Fruit fly (Drosophila melanogaster): ENCODE results near the gene pll.

The pll gene

dm6 chr3R:27289638-27290037 is 36.7 kb upstream of the pll start (continued):
- peak; percentile 8 for TF ChIP-seq CG33557 (GFP tag; optimal IDR thresholded peaks at IDR 0.05)
- TF ChIP-seq dan (GFP tag; IDR thresholded peaks at IDR 0.05) = no peak
- no peak for TF ChIP-seq CG6272 (GFP tag; IDR thresholded peaks at IDR 0.05)
- TF ChIP-seq exex (tag; optimal IDR thresholded peaks at IDR 0.05) = no peak
- TF ChIP-seq Hand (GFP tag; optimal IDR thresholded peaks at IDR 0.05) = no peak
- TF ChIP-seq CG17361 (GFP tag; IDR thresholded peaks at IDR 0.05) = 0 out of 3 replicates have a peak, but pooled peaks have one; percentile 28
- TF ChIP-seq schlank (tag; optimal IDR thresholded peaks at IDR 0.05) = peak; percentile 13
- 0 out of 2 replicates have a peak, but pooled peaks have one; percentile 21 for TF ChIP-seq chm (GFP tag; IDR thresholded peaks at IDR 0.05)
- TF ChIP-seq Hr78 (GFP tag; optimal IDR thresholded peaks at IDR 0.05) = no peak
- peak; percentile 48 for TF ChIP-seq CG17359 (tag; optimal IDR thresholded peaks at IDR 0.05)
- TF ChIP-seq CG6813 (GFP tag; optimal IDR thresholded peaks at IDR 0.05) = peak; percentile 24
- no peak for TF ChIP-seq Hmx (GFP tag; optimal IDR thresholded peaks at IDR 0.05)
- no peak for TF ChIP-seq Sry-β (GFP tag; optimal IDR thresholded peaks at IDR 0.05)
- no peak for TF ChIP-seq danr (GFP tag; IDR thresholded peaks at IDR 0.05)
- TF ChIP-seq CG18619 (GFP tag; optimal IDR thresholded peaks at IDR 0.05) = no peak
- no peak for TF ChIP-seq CG3163 (GFP tag; optimal IDR thresholded peaks at IDR 0.05)
- TF ChIP-seq pzg (GFP tag; optimal IDR thresholded peaks at IDR 0.05) = no peak
- TF ChIP-seq knrl (GFP tag; IDR thresholded peaks at IDR 0.05; ENCODE audit: partially characterized antibody) = no peak
- TF ChIP-seq CG1602 (GFP tag; optimal IDR thresholded peaks at IDR 0.05) = no peak
- TF ChIP-seq Aef1 (GFP tag; IDR thresholded peaks at IDR 0.05) = peak; percentile 40; the same call in 1 of the 3 replicates
- no peak for TF ChIP-seq cato (GFP tag; optimal IDR thresholded peaks at IDR 0.05; ENCODE audit: borderline replicate concordance)
- peak; percentile 51 for TF ChIP-seq Oli (tag; optimal IDR thresholded peaks at IDR 0.05)
- no peak for TF ChIP-seq esg (GFP tag; conservative IDR thresholded peaks at IDR 0.05)
- no peak for TF ChIP-seq Opbp (GFP tag; IDR thresholded peaks at IDR 0.05; ENCODE audit: partially characterized antibody)
- peak; percentile 5 for TF ChIP-seq Six4 (GFP tag; optimal IDR thresholded peaks at IDR 0.05)
- no peak for TF ChIP-seq CG31365 (tag; optimal IDR thresholded peaks at IDR 0.05)
- TF ChIP-seq tna (GFP tag; IDR thresholded peaks at IDR 0.05; ENCODE audit: partially characterized antibody) = no peak
- peak; percentile 54 for TF ChIP-seq unpg (GFP tag; optimal IDR thresholded peaks at IDR 0.05)
- no peak for TF ChIP-seq usp (GFP tag; optimal IDR thresholded peaks at IDR 0.05)
- TF ChIP-seq CG18262 (tag; optimal IDR thresholded peaks at IDR 0.05) = peak; percentile 55
- TF ChIP-seq CG1233 (GFP tag; optimal IDR thresholded peaks at IDR 0.05) = peak; percentile 4
- no peak for TF ChIP-seq Gsc (GFP tag; IDR thresholded peaks at IDR 0.05)
- TF ChIP-seq CG9817 (tag; optimal IDR thresholded peaks at IDR 0.05) = peak; percentile 2
- no peak for TF ChIP-seq Hey (tag; optimal IDR thresholded peaks at IDR 0.05)
- TF ChIP-seq kni (GFP tag; optimal IDR thresholded peaks at IDR 0.05) = no peak
- peak; percentile 37 for TF ChIP-seq lilli (GFP tag; optimal IDR thresholded peaks at IDR 0.05)
- peak; percentile 33 for TF ChIP-seq CG13424 (tag; optimal IDR thresholded peaks at IDR 0.05)
- TF ChIP-seq Hr3 (GFP tag; optimal IDR thresholded peaks at IDR 0.05) = no peak
- peak; percentile 38; the same call in 1 of the 2 replicates for TF ChIP-seq NFAT (GFP tag; IDR thresholded peaks at IDR 0.05)
- TF ChIP-seq CG16863 (GFP tag; optimal IDR thresholded peaks at IDR 0.05) = no peak
- no peak for TF ChIP-seq Neu2 (GFP tag; optimal IDR thresholded peaks at IDR 0.05; ENCODE audit: borderline replicate concordance)
- peak; percentile 76 for TF ChIP-seq CG9932 (GFP tag; IDR thresholded peaks at IDR 0.05)
- TF ChIP-seq CG3726 (GFP tag; IDR thresholded peaks at IDR 0.05) = no peak
- TF ChIP-seq croc (GFP tag; conservative IDR thresholded peaks at IDR 0.05) = 0 out of 3 replicates have a peak, but pooled peaks have one; percentile 12
- TF ChIP-seq bowl (GFP tag; IDR thresholded peaks at IDR 0.05) = no peak
- no peak for TF ChIP-seq CG14965 (GFP tag; optimal IDR thresholded peaks at IDR 0.05; ENCODE audit: borderline replicate concordance)
- no peak for TF ChIP-seq trem (tag; optimal IDR thresholded peaks at IDR 0.05)
- no peak for TF ChIP-seq D (optimal IDR thresholded peaks at IDR 0.05)
- TF ChIP-seq D (GFP tag; optimal IDR thresholded peaks at IDR 0.05) = no peak
- TF ChIP-seq H2.0 (GFP tag; IDR thresholded peaks at IDR 0.05) = no peak; the same call in 1 of the 2 replicates

All from whole organism, embryonic.